Worm (Caenorhabditis elegans): Measurements from ENCODE around the gene ceh-41.

The ceh-41 gene

DNA sequence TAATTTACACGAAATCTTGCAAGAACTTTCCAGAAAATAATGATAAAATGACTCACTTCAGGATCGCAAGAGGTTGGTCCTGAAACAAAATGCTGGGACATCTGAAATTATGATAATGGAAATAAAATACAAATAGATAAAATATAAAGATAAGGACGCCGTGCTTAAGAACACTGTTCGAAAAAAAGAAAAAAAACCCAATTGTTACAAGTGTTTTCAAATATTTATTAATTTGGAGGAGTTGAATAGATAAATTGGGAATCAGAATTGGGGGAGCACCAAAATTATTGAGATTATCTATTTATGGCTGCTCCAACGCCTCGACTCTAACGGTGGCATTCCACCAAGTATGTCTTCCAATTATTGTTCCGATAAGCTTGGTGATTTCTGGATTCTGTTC, at the start of gene ceh-41:
Gene ceh-41 (minus strand): TSS at position 101 of the 400 bp plus-strand sequence.
- TF ChIP-seq ztf-1 (GFP tag; conservative IDR thresholded peaks at IDR 0.05) (no peak), ama-1 (optimal IDR thresholded peaks at IDR 0.05) (no peak)

DNA sequence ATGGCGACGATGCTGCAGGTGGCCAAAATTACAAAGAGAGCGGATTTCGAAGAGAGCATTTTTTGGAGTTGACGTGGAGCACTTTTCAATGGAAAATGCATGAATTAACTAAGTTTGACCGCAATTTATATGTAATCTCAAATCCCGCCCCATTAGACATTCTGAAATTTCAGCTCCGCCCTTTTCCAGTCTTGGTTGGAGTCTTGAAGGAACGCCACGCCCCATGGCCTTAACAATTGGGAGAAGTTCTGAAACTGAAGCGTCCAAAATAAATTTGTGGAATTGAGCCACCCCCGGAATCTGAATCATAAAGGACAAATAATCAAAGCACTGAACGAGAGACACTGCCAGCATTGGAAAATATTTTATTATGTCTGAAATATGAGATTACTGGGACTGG, 48.8 kb upstream of the ceh-41 start, which contains the start of gene B0294.1:
Gene B0294.1 (minus strand): TSS at position 101 of the 400 bp plus-strand sequence.
- no peak for TF ChIP-seq elt-1 (tag; optimal IDR thresholded peaks at IDR 0.05)
- TF ChIP-seq ztf-1 (GFP tag; conservative IDR thresholded peaks at IDR 0.05) = no peak
- no peak for TF ChIP-seq R02D3.7 (tag; optimal IDR thresholded peaks at IDR 0.05)

DNA sequence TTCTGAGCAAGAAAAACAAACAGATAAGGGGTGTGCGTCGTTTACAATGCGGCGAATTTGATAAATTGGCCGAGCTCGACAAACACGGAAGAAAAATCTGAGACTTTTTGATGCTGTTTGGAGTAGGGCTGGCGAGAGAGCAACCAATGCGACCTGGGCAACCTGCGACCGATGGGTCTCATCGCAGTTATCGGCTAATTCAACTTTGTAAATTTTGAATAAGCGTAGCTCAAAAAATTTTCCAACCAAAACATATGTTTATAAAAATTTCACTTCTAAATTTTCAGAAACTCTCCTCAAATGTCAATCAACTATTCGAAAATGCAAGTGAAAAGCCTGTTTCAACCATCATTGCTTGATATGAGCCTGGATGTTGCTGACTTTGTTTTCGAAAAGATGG, 43.4 kb upstream of the ceh-41 start, which contains the start of gene B0294.3:
Gene B0294.3 (plus strand): TSS at position 301 of the 400 bp plus-strand sequence.
- TF ChIP-seq alr-1 (tag; optimal IDR thresholded peaks at IDR 0.05) (no peak), nhr-25 (tag; optimal IDR thresholded peaks at IDR 0.05) (no peak), zag-1 (tag; optimal IDR thresholded peaks at IDR 0.05) (no peak), nhr-21 (tag; optimal IDR thresholded peaks at IDR 0.05) (no peak), ztf-11 (tag; optimal IDR thresholded peaks at IDR 0.05) (no peak), egl-27 (tag; optimal IDR thresholded peaks at IDR 0.05) (no peak), blmp-1 (tag; optimal IDR thresholded peaks at IDR 0.05; ENCODE audit: insufficient read depth) (no peak), lsy-2 (tag; optimal IDR thresholded peaks at IDR 0.05) (no peak), elt-3 (tag; optimal IDR thresholded peaks at IDR 0.05) (no peak), sma-3 (GFP tag; optimal IDR thresholded peaks at IDR 0.05) (no peak), mdl-1 (tag; optimal IDR thresholded peaks at IDR 0.05) (no peak)

DNA sequence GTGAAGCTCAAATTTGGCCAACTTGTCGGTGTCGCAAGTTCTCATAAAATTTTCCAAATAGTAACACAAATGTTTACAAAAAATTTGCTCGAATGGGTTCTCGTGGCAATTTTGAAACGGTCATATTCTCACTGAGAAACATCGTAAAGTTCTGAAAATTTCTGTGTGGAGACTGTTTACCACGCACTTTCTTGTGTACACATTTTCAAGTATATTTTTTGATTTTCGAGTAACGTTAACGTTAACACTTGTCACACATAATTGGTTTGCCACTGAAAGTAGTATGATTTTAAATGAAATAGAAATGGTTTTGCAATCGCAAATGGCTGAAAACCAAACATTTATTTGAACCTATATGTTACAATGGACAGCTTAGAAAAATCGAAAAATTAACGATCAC, 42.3 kb upstream of the ceh-41 start:
- TF ChIP-seq unc-62 (GFP tag; optimal IDR thresholded peaks at IDR 0.05) (no peak), nhr-129 (tag; optimal IDR thresholded peaks at IDR 0.05) (no peak), Y55F3AM.14 (GFP tag; optimal IDR thresholded peaks at IDR 0.05) (no peak), nhr-25 (tag; optimal IDR thresholded peaks at IDR 0.05) (no peak)

DNA sequence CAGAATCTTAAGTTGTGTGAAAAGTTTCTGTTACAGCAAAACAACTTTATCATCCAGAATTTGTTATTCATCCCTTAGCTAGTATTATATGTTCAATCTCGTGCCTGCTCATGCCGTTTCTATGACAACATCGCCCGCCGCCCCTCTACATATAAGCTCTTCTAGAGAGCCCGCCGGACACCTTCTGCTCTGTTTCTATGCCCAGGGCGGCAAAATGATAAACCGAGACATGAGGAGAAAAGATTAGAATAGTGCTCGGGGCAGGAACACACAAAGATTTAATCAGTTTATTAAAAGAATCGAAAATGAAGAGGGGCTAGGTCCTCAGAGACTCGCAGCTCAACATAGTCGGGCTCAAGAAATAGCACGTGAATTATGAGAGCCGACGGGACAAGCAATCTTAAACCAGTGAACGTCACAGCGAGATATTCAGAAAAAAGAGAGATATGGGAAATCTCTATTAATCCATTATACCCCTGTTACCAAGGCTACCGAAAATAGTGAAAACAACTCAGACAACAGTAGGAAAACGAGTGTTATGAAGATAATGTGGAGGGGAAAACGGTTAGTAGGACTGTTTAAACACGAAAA, 40.1 kb upstream of the ceh-41 start:
- TF ChIP-seq nhr-6 (tag; optimal IDR thresholded peaks at IDR 0.05) (no peak), lin-13 (GFP tag; optimal IDR thresholded peaks at IDR 0.05) (peak; percentile 57), crh-2 (tag; optimal IDR thresholded peaks at IDR 0.05) (peak; percentile 56), gmeb-1 (tag; optimal IDR thresholded peaks at IDR 0.05) (peak; percentile 60), sem-4 (tag; optimal IDR thresholded peaks at IDR 0.05) (peak; percentile 2), mdl-1 (tag; optimal IDR thresholded peaks at IDR 0.05) (no peak), ztf-11 (tag; optimal IDR thresholded peaks at IDR 0.05) (no peak), lin-39 (tag; optimal IDR thresholded peaks at IDR 0.05) (no peak), elt-3 (tag; optimal IDR thresholded peaks at IDR 0.05) (no peak), blmp-1 (tag; optimal IDR thresholded peaks at IDR 0.05; ENCODE audit: insufficient read depth) (no peak), elt-1 (tag; optimal IDR thresholded peaks at IDR 0.05) (no peak), unc-55 (GFP tag; optimal IDR thresholded peaks at IDR 0.05) (peak; percentile 26), mab-5 (tag; optimal IDR thresholded peaks at IDR 0.05) (peak; percentile 30), sma-9 (GFP tag; optimal IDR thresholded peaks at IDR 0.05) (peak; percentile 24), sma-9 (tag; optimal IDR thresholded peaks at IDR 0.05) (no peak), ztf-4 (tag; optimal IDR thresholded peaks at IDR 0.05) (peak; percentile 35), unc-62 (GFP tag; optimal IDR thresholded peaks at IDR 0.05) (no peak), F13H6.1 (tag; optimal IDR thresholded peaks at IDR 0.05) (peak; percentile 35), nhr-129 (tag; optimal IDR thresholded peaks at IDR 0.05) (peak; percentile 72), snpc-4 (tag; optimal IDR thresholded peaks at IDR 0.05) (no peak), ceh-82 (tag; optimal IDR thresholded peaks at IDR 0.05) (no peak), nhr-25 (tag; optimal IDR thresholded peaks at IDR 0.05) (no peak), sma-3 (GFP tag; optimal IDR thresholded peaks at IDR 0.05) (no peak), ztf-1 (GFP tag; conservative IDR thresholded peaks at IDR 0.05) (no peak), C34F6.9 (tag; optimal IDR thresholded peaks at IDR 0.05) (peak; percentile 43), dmd-4 (tag; optimal IDR thresholded peaks at IDR 0.05) (no peak), peb-1 (tag; optimal IDR thresholded peaks at IDR 0.05) (no peak), nhr-77 (tag; optimal IDR thresholded peaks at IDR 0.05) (no peak), nhr-23 (tag; optimal IDR thresholded peaks at IDR 0.05) (no peak), ceh-16 (tag; optimal IDR thresholded peaks at IDR 0.05) (no peak), egl-27 (tag; optimal IDR thresholded peaks at IDR 0.05) (no peak), skn-1 (tag; optimal IDR thresholded peaks at IDR 0.05) (no peak), unc-39 (tag; optimal IDR thresholded peaks at IDR 0.05) (no peak), Y55F3AM.14 (GFP tag; optimal IDR thresholded peaks at IDR 0.05) (no peak), nhr-10 (tag; optimal IDR thresholded peaks at IDR 0.05) (no peak), aly-2 (tag; optimal IDR thresholded peaks at IDR 0.05) (no peak), lsy-2 (tag; optimal IDR thresholded peaks at IDR 0.05) (peak; percentile 50 to 82), nhr-237 (tag; optimal IDR thresholded peaks at IDR 0.05) (peak; percentile 27), ama-1 (optimal IDR thresholded peaks at IDR 0.05) (no peak), nhr-11 (tag; optimal IDR thresholded peaks at IDR 0.05) (no peak), zag-1 (tag; optimal IDR thresholded peaks at IDR 0.05) (no peak)

Data from whole organism, L2 larva.